Fruit fly (Drosophila melanogaster) whole organism, prepupa: Measurements from ENCODE around the gene O-fut2.
A peak's percentile ranks its signal among the peaks of the same experiment; 100 is the strongest.

Experiments
- CG10631 ChIP-seq: fragments of 200-800 bp; sonication (Bioruptor generic); optimal IDR thresholded peaks from 2 replicates; lab custom pipeline; 2016; ENCODE audit warnings: missing biosample characterization, missing genetic modification characterization
- CG10669 ChIP-seq: fragments of 200-800 bp; sonication (Bioruptor generic); optimal IDR thresholded peaks from 3 replicates; lab custom pipeline; 2018; ENCODE audit warnings: missing biosample characterization, mild to moderate bottlenecking, missing genetic modification characterization, moderate library complexity
- CG1621 ChIP-seq: fragments of 200-800 bp; sonication (Bioruptor generic); optimal IDR thresholded peaks from 3 replicates; lab custom pipeline; 2018; ENCODE audit warnings: missing biosample characterization, mild to moderate bottlenecking, missing genetic modification characterization
- CG32006 ChIP-seq: fragments of 200-800 bp; sonication (Bioruptor generic); optimal IDR thresholded peaks from 3 replicates; lab custom pipeline; 2017; ENCODE audit warnings: missing biosample characterization, mild to moderate bottlenecking, missing genetic modification characterization
- CG6276 ChIP-seq: fragments of 200-800 bp; sonication (Bioruptor generic); optimal IDR thresholded peaks from 2 replicates; lab custom pipeline; 2017; ENCODE audit warnings: missing biosample characterization, mild to moderate bottlenecking, missing genetic modification characterization
- CG6808 ChIP-seq: fragments of 200-800 bp; sonication (Bioruptor generic); optimal IDR thresholded peaks from 3 replicates; lab custom pipeline; 2017; ENCODE audit warnings: missing biosample characterization, missing genetic modification characterization, mild to moderate bottlenecking, moderate library complexity, missing genetic modification reagents
- CG8119 ChIP-seq: fragments of 200-800 bp; sonication (Bioruptor generic); IDR thresholded peaks from 3 replicates; pipeline ENCODE4 v1.3.6; 2022; ENCODE audit warnings: missing biosample characterization, missing genetic modification characterization
- CG8319 ChIP-seq: fragments of 200-800 bp; sonication (Bioruptor generic); optimal IDR thresholded peaks from 3 replicates; lab custom pipeline; 2016; ENCODE audit warnings: missing biosample characterization, missing genetic modification characterization
- Ets21C ChIP-seq: fragments of 200-800 bp; sonication (Bioruptor generic); optimal IDR thresholded peaks from 3 replicates; lab custom pipeline; 2016; ENCODE audit warnings: missing biosample characterization, missing genetic modification characterization
- Hr39 ChIP-seq: fragments of 200-800 bp; sonication (Bioruptor generic); optimal IDR thresholded peaks from 2 replicates; lab custom pipeline; 2016; ENCODE audit warnings: missing biosample characterization, missing genetic modification characterization
- Smox ChIP-seq: fragments of 200-800 bp; sonication (Bioruptor generic); optimal IDR thresholded peaks from 3 replicates; lab custom pipeline; 2016; ENCODE audit warnings: missing biosample characterization, missing genetic modification characterization
- Sox14 ChIP-seq: fragments of 200-800 bp; sonication (Bioruptor generic); optimal IDR thresholded peaks from 3 replicates; lab custom pipeline; 2016; ENCODE audit warnings: missing biosample characterization, missing genetic modification characterization
- acj6 ChIP-seq: fragments of 200-800 bp; sonication (Bioruptor generic); optimal IDR thresholded peaks from 3 replicates; lab custom pipeline; 2016; ENCODE audit warnings: missing biosample characterization, missing genetic modification characterization
- dac ChIP-seq: fragments of 200-800 bp; sonication (Bioruptor generic); optimal IDR thresholded peaks from 2 replicates; lab custom pipeline; 2017; ENCODE audit warnings: missing biosample characterization, mild to moderate bottlenecking, missing genetic modification characterization
- net ChIP-seq: fragments of 200-800 bp; sonication (Bioruptor generic); optimal IDR thresholded peaks from 3 replicates; lab custom pipeline; 2016; ENCODE audit warnings: missing biosample characterization, missing genetic modification characterization
- salr ChIP-seq, 2 experiments: fragments of 200-800 bp; sonication (Bioruptor generic); optimal IDR thresholded peaks; 3 replicates each; lab custom pipeline; 2016 to 2018; ENCODE audit warnings: missing biosample characterization in 2 of 2, missing genetic modification characterization in 2 of 2, mild to moderate bottlenecking in 1 of 2
- svp ChIP-seq: fragments of 200-800 bp; sonication (Bioruptor generic); peaks from one replicate; lab custom pipeline; 2016; ENCODE audit warnings: missing biosample characterization, missing genetic modification characterization
- topi ChIP-seq: fragments of 200-800 bp; sonication (Bioruptor generic); optimal IDR thresholded peaks from 3 replicates; lab custom pipeline; 2016; ENCODE audit warnings: missing biosample characterization, missing genetic modification characterization
- vri ChIP-seq: fragments of 200-800 bp; sonication (Bioruptor generic); optimal IDR thresholded peaks from 3 replicates; lab custom pipeline; 2016; ENCODE audit warnings: missing biosample characterization, mild to moderate bottlenecking, missing genetic modification characterization

The O-fut2 gene

DNA sequence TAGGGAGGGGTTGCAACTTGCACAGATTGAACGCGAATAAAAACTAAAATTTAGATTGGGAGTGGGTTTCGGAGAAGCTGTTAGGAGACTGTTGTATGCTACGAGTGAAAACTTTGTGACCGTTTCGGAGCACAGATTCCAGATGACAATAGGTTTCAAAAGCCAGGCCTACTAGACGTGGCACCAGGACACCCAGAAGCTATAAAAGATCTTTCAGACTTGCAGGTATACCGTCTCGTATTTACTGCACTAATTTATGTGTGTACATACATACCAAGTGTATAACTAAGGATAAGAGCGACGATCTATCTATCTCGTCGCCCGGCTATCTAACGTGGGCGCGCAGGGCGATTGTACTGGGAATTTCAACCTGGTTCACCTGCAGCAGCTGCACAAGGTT is 8.8 kb downstream of the O-fut2 start, which contains the start of gene CG14785:
CG14785 (minus strand) TSS at position 101 of the 400 bp plus-strand sequence.
- TF ChIP-seq CG6808 (GFP tag; lab: Kevin White, UChicago) (no peak), Ets21C (GFP tag; lab: Kevin White, UChicago) (no peak), CG8319 (GFP tag; lab: Kevin White, UChicago) (no peak), CG6276 (GFP tag; lab: Kevin White, UChicago) (no peak)

DNA sequence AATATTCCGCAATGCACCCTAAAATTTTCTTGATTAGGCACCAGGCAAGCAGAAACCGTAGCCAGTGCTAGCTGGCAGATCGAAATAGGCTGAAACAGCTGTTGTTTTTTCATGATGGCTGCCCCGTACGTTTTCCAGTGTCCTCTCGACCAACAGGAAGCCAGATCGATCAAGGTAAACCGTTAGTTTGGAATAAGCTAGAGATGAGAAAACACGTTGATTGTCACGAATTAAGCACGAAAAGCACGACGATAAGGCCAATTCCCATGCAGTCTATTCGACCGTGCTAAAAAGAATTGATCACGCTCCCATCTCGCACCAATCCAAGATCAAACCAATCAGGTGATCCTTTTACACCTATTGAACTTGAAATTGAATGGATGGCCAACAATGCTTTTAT is 11.0 kb downstream of the O-fut2 start:
- TF ChIP-seq CG32006 (GFP tag; lab: Kevin White, UChicago) (no peak), CG10631 (GFP tag; lab: Kevin White, UChicago) (no peak), net (GFP tag; lab: Kevin White, UChicago) (no peak), CG8119 (no peak), topi (GFP tag; lab: Kevin White, UChicago) (no peak), vri (GFP tag; lab: Kevin White, UChicago) (no peak), acj6 (no peak), svp (GFP tag; lab: Kevin White, UChicago) (peak; percentile 52), Hr39 (GFP tag; lab: Kevin White, UChicago) (no peak)

dm6 chrX:1452130-1452529 is 13.7 kb downstream of the O-fut2 start, which contains the start of gene Gr2a:
Gene Gr2a (plus strand): TSS chrX:1452430.
- no peak for TF ChIP-seq salr (GFP tag; optimal IDR thresholded peaks at IDR 0.05; lab: Kevin White, UChicago)
- no peak for TF ChIP-seq CG6808 (GFP tag; lab: Kevin White, UChicago)
- no peak for TF ChIP-seq Sox14 (GFP tag; lab: Kevin White, UChicago)
- TF ChIP-seq CG1621: no peak
- TF ChIP-seq CG10669 (GFP tag; lab: Kevin White, UChicago): no peak
- TF ChIP-seq dac (GFP tag; lab: Kevin White, UChicago): no peak
- no peak for TF ChIP-seq Smox
